Worm (Caenorhabditis elegans): Measurements from ENCODE around the gene clec-162.

clec-162 gene

ce11 chrIII:9717243-9717642 lies 7.8 kb downstream of the clec-162 start:
- no peak for TF ChIP-seq unc-62 (GFP tag; optimal IDR thresholded peaks at IDR 0.05)
- TF ChIP-seq egl-27 (tag; optimal IDR thresholded peaks at IDR 0.05): no peak
- TF ChIP-seq lin-15B (tag; optimal IDR thresholded peaks at IDR 0.05): peak; percentile 35
- peak; percentile 20 for TF ChIP-seq egl-13 (tag; optimal IDR thresholded peaks at IDR 0.05)
- TF ChIP-seq dsc-1 (tag; optimal IDR thresholded peaks at IDR 0.05): peak; percentile 81
- peak; percentile 80 for TF ChIP-seq nhr-20 (tag; optimal IDR thresholded peaks at IDR 0.05)
- TF ChIP-seq nhr-237 (tag; optimal IDR thresholded peaks at IDR 0.05): no peak
- no peak for TF ChIP-seq mef-2 (tag; optimal IDR thresholded peaks at IDR 0.05)
- peak in 4 of 6 experiments; percentile 3 to 14 (median 8) for TF ChIP-seq elt-3 (tag; optimal IDR thresholded peaks at IDR 0.05)
- TF ChIP-seq fkh-10 (GFP tag; optimal IDR thresholded peaks at IDR 0.05): no peak
- TF ChIP-seq hpl-2 (GFP tag; optimal IDR thresholded peaks at IDR 0.05): peak; percentile 34
- TF ChIP-seq pqm-1 (tag; optimal IDR thresholded peaks at IDR 0.05): no peak
- peak; percentile 78 for TF ChIP-seq swsn-7 (tag; optimal IDR thresholded peaks at IDR 0.05)
- peak; percentile 64 for TF ChIP-seq lin-14 (GFP tag; optimal IDR thresholded peaks at IDR 0.05)
- TF ChIP-seq mab-9 (GFP tag; IDR thresholded peaks at IDR 0.05): no peak
- TF ChIP-seq lir-3 (tag; optimal IDR thresholded peaks at IDR 0.05; ENCODE audit: poor library complexity): peak; percentile 31
- TF ChIP-seq vab-15 (tag; optimal IDR thresholded peaks at IDR 0.05): no peak
- no peak for TF ChIP-seq nhr-84 (tag; optimal IDR thresholded peaks at IDR 0.05)
- no peak for TF ChIP-seq alr-1 (tag; optimal IDR thresholded peaks at IDR 0.05; ENCODE audit: borderline replicate concordance)
- TF ChIP-seq blmp-1 (tag; optimal IDR thresholded peaks at IDR 0.05): no peak
- TF ChIP-seq hlh-4 (tag; optimal IDR thresholded peaks at IDR 0.05): no peak
- TF ChIP-seq xbp-1 (tag; optimal IDR thresholded peaks at IDR 0.05): peak; percentile 58
- TF ChIP-seq ceh-90 (tag; optimal IDR thresholded peaks at IDR 0.05): peak; percentile 20
- peak; percentile 99 for TF ChIP-seq snpc-4 (tag; optimal IDR thresholded peaks at IDR 0.05)
- no peak for TF ChIP-seq nhr-11 (tag; optimal IDR thresholded peaks at IDR 0.05)
- peak; percentile 91 for TF ChIP-seq ama-1 (optimal IDR thresholded peaks at IDR 0.05)
- TF ChIP-seq ces-1 (GFP tag; optimal IDR thresholded peaks at IDR 0.05): no peak
- TF ChIP-seq ceh-82 (tag; optimal IDR thresholded peaks at IDR 0.05): peak; percentile 43 to 56 (median 48)
- TF ChIP-seq ets-5 (GFP tag; IDR thresholded peaks at IDR 0.05): no peak
- TF ChIP-seq nhr-47 (tag; optimal IDR thresholded peaks at IDR 0.05): peak; percentile 84
- TF ChIP-seq unc-98 (GFP tag; IDR thresholded peaks at IDR 0.05): no peak; the same call in 1 of the 2 replicates
- TF ChIP-seq zip-4 (GFP tag; optimal IDR thresholded peaks at IDR 0.05): peak; percentile 64
- peak; percentile 8 for TF ChIP-seq ceh-8 (GFP tag; optimal IDR thresholded peaks at IDR 0.05)
- TF ChIP-seq mep-1 (tag; optimal IDR thresholded peaks at IDR 0.05): peak; percentile 14
- TF ChIP-seq Y116A8C.19 (tag; optimal IDR thresholded peaks at IDR 0.05; ENCODE audit: borderline replicate concordance): no peak
- no peak for TF ChIP-seq nhr-28 (tag; optimal IDR thresholded peaks at IDR 0.05)
- TF ChIP-seq skn-1 (tag; optimal IDR thresholded peaks at IDR 0.05): no peak
- TF ChIP-seq dpl-1 (GFP tag; optimal IDR thresholded peaks at IDR 0.05): peak; percentile 7 to 46 (median 25)
- peak; percentile 50 for TF ChIP-seq pax-3 (tag; optimal IDR thresholded peaks at IDR 0.05)
- TF ChIP-seq C34B4.2 (tag; optimal IDR thresholded peaks at IDR 0.05): no peak
- no peak for TF ChIP-seq nhr-76 (tag; optimal IDR thresholded peaks at IDR 0.05)
- no peak for TF ChIP-seq unc-30 (tag; optimal IDR thresholded peaks at IDR 0.05)
- no peak for TF ChIP-seq hlh-17 (GFP tag; optimal IDR thresholded peaks at IDR 0.05; ENCODE audit: borderline replicate concordance)
- TF ChIP-seq C04F5.9 (tag; optimal IDR thresholded peaks at IDR 0.05): peak; percentile 43
- TF ChIP-seq tlp-1 (tag; optimal IDR thresholded peaks at IDR 0.05): no peak
- peak; percentile 71 for TF ChIP-seq irx-1 (tag; optimal IDR thresholded peaks at IDR 0.05)
- TF ChIP-seq unc-130 (tag; optimal IDR thresholded peaks at IDR 0.05): no peak
- no peak for TF ChIP-seq sptf-1 (tag; optimal IDR thresholded peaks at IDR 0.05)
- no peak for TF ChIP-seq pag-3 (tag; optimal IDR thresholded peaks at IDR 0.05; ENCODE audit: borderline replicate concordance, insufficient read depth)
- no peak for TF ChIP-seq zag-1 (tag; optimal IDR thresholded peaks at IDR 0.05)
- peak; percentile 88 for TF ChIP-seq nhr-85 (tag)
- TF ChIP-seq aly-2 (tag; optimal IDR thresholded peaks at IDR 0.05): peak; percentile 77
- peak; percentile 88 for TF ChIP-seq nhr-19 (GFP tag; conservative IDR thresholded peaks at IDR 0.05)
